Worm (Caenorhabditis elegans): Measurements from ENCODE around the gene F23B12.4.
A peak's percentile ranks its signal among the peaks of the same experiment; 100 is the strongest.

The F23B12.4 gene

ce11 chrV:14414964-14415564 lies 25.9 kb upstream of the F23B12.4 start, which contains the start of the genes nxf-1 and C15H11.11 (continued):
- TF ChIP-seq egl-5 (tag; optimal IDR thresholded peaks at IDR 0.05) (peak; percentile 79), fos-1 (tag; optimal IDR thresholded peaks at IDR 0.05) (no peak), ceh-28 (tag; optimal IDR thresholded peaks at IDR 0.05) (peak; percentile 58)

DNA sequence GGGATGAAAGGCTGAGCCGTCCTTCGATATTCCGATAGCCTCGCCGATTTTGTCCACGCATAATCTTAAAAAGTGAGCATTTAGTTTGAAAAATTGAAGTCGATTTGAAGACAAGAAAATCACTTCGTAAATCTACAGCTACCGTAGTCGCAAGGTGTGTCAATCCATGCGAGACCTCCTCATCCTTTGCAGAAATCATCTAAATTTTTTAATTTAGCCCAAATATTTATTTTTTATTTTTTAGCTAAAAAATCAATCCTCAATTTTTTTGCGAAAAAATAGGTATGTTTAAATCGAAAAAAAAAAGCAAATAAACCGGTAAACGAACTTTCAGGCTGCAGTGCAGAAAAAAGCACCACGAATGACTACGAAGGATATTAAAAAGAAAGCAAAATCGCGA lies 23.2 kb upstream of the F23B12.4 start, which contains the start of the genes nxf-2 and set-31:
nxf-2 (minus strand) TSS at position 101 of the 400 bp plus-strand sequence.
set-31 (plus strand) TSS at position 169 of the 400 bp plus-strand sequence.
- TF ChIP-seq fkh-10 (GFP tag; optimal IDR thresholded peaks at IDR 0.05): no peak
- TF ChIP-seq unc-62 (GFP tag; optimal IDR thresholded peaks at IDR 0.05): no peak
- no peak for TF ChIP-seq zag-1 (tag; optimal IDR thresholded peaks at IDR 0.05)
- TF ChIP-seq tbx-2 (tag; optimal IDR thresholded peaks at IDR 0.05): no peak
- TF ChIP-seq hmg-11 (tag; optimal IDR thresholded peaks at IDR 0.05): no peak
- no peak for TF ChIP-seq fos-1 (tag; optimal IDR thresholded peaks at IDR 0.05)

- TF ChIP-seq pha-4 (tag; optimal IDR thresholded peaks at IDR 0.05): no peak
- no peak for TF ChIP-seq ztf-4 (tag; optimal IDR thresholded peaks at IDR 0.05)
- TF ChIP-seq skn-1 (tag; optimal IDR thresholded peaks at IDR 0.05): no peak
- TF ChIP-seq R02D3.7 (tag; optimal IDR thresholded peaks at IDR 0.05): no peak
- no peak for TF ChIP-seq mml-1 (tag; optimal IDR thresholded peaks at IDR 0.05)
- no peak for TF ChIP-seq elt-3 (tag; optimal IDR thresholded peaks at IDR 0.05)
- no peak for TF ChIP-seq ama-1 (optimal IDR thresholded peaks at IDR 0.05)
- no peak for TF ChIP-seq sea-2 (GFP tag; optimal IDR thresholded peaks at IDR 0.05)
- no peak for TF ChIP-seq eor-1 (tag; optimal IDR thresholded peaks at IDR 0.05)
- no peak for TF ChIP-seq elt-2 (tag; optimal IDR thresholded peaks at IDR 0.05)
- TF ChIP-seq pqm-1 (tag; optimal IDR thresholded peaks at IDR 0.05): no peak
Measured at ce11 chrV:14419855-14420254, 21.1 kb upstream of the F23B12.4 start.

DNA sequence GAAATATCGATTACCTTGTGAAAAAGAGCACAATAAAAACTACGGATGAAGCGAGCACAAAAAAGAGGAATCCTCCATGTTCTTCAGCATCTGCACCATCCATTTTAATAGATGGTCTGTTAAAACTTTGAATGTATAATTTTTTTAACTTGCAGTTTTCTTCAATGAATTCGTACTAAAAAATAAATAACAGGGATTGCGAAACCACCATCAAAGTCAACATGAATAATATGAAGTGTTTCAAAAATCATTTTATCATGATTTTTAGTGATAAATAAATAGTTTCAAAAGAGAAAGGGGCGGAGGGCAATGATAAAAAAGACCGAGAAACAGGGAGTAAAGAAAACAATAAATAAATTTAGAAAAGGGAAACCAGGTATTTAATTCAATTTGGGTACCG lies 19.6 kb upstream of the F23B12.4 start, which contains the start of gene dhs-22:
dhs-22 (minus strand) TSS at position 116 of the 400 bp plus-strand sequence.
- TF ChIP-seq elt-1 (tag; optimal IDR thresholded peaks at IDR 0.05) (no peak), pha-4 (tag; optimal IDR thresholded peaks at IDR 0.05) (peak; percentile 10), elt-2 (tag; optimal IDR thresholded peaks at IDR 0.05) (peak; percentile 36), ztf-4 (tag; optimal IDR thresholded peaks at IDR 0.05) (no peak)

DNA sequence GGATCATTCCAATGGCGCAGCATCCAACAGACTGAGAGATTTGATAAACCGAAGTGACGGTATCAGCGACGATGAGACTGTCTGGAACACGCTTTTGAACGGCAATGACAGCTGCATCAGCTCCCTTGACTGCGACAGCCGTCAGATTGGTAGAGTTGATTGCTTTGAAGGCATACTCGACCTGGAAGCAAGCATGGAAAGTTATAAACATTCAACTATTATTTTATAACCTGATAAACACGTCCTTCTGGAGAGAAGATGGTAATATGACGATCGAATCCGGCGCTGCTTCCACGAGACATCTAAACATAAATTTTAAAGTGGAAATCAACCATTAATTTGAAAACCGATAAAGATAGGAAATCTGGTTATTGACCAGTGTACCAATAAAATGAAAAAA lies 18.6 kb upstream of the F23B12.4 start, which contains the start of gene pas-1:
pas-1 (minus strand) TSS at position 302 of the 400 bp plus-strand sequence.
- TF ChIP-seq elt-2 (tag; optimal IDR thresholded peaks at IDR 0.05) (peak; percentile 6), nhr-76 (tag; optimal IDR thresholded peaks at IDR 0.05) (no peak)

DNA sequence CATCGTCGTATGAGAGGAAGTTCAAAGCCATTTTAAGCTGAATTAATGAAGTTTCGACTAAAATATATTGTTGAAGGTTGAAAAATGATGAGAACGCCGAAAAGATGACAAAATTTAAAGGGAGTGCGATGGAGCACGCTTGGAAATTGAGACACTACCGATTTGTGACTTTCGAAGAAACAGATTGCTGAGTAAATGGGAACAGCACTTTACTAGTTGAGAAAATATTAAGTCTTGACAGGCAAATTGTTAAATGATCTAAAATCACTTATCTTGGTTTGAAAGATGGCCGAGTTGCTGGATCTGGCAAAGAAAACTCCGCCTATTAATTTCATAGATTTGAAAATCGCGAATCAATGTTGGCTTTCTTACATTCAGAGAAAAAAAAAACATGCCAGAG lies 17.7 kb upstream of the F23B12.4 start, which contains the start of gene rpoa-12:
rpoa-12 (minus strand) TSS at position 37 of the 400 bp plus-strand sequence.
- TF ChIP-seq aly-2 (tag; optimal IDR thresholded peaks at IDR 0.05) (no peak), ZK546.5 (tag; optimal IDR thresholded peaks at IDR 0.05) (no peak), nhr-23 (tag; optimal IDR thresholded peaks at IDR 0.05) (peak; percentile 51), R02D3.7 (tag; optimal IDR thresholded peaks at IDR 0.05) (no peak), zag-1 (tag; optimal IDR thresholded peaks at IDR 0.05) (no peak), egl-5 (tag; optimal IDR thresholded peaks at IDR 0.05) (no peak), egl-27 (tag; optimal IDR thresholded peaks at IDR 0.05) (no peak), unc-39 (tag; optimal IDR thresholded peaks at IDR 0.05) (no peak), daf-12 (tag; optimal IDR thresholded peaks at IDR 0.05) (no peak), fkh-10 (GFP tag; optimal IDR thresholded peaks at IDR 0.05) (no peak), snpc-4 (tag; optimal IDR thresholded peaks at IDR 0.05) (peak; percentile 24), ztf-11 (tag; optimal IDR thresholded peaks at IDR 0.05) (no peak), pqm-1 (tag; optimal IDR thresholded peaks at IDR 0.05) (no peak), eor-1 (tag; optimal IDR thresholded peaks at IDR 0.05) (no peak), nhr-25 (tag; optimal IDR thresholded peaks at IDR 0.05) (peak; percentile 68), lsy-12 (tag; optimal IDR thresholded peaks at IDR 0.05) (no peak), ztf-4 (tag; optimal IDR thresholded peaks at IDR 0.05) (no peak), nfya-1 (tag; optimal IDR thresholded peaks at IDR 0.05; ENCODE audit: insufficient read depth) (peak; percentile 46), sea-2 (GFP tag; optimal IDR thresholded peaks at IDR 0.05) (no peak), mdl-1 (tag; optimal IDR thresholded peaks at IDR 0.05) (no peak), skn-1 (tag; optimal IDR thresholded peaks at IDR 0.05) (peak; percentile 98), pha-4 (tag; optimal IDR thresholded peaks at IDR 0.05) (peak; percentile 52), ceh-16 (tag; optimal IDR thresholded peaks at IDR 0.05) (no peak), lin-15B (tag; optimal IDR thresholded peaks at IDR 0.05) (peak; percentile 64), nhr-43 (tag; optimal IDR thresholded peaks at IDR 0.05; ENCODE audit: poor library complexity, severe bottlenecking) (peak; percentile 19), fos-1 (tag; optimal IDR thresholded peaks at IDR 0.05) (no peak), nhr-12 (tag; optimal IDR thresholded peaks at IDR 0.05) (no peak), ama-1 (optimal IDR thresholded peaks at IDR 0.05) (no peak)

Data from whole organism, L3 larva.